Worm (Caenorhabditis elegans) whole organism, mixed stage, embryonic: ENCODE measurements around the gene nhr-280.

ENCODE experiments used
- ceh-43 ChIP-seq: fragments of 200-800 bp; sonication (Bioruptor generic); optimal IDR thresholded peaks from 2 replicates; lab custom pipeline; 2018; ENCODE audit warnings: mild to moderate bottlenecking, missing genetic modification characterization, moderate library complexity, missing compliant biosample characterization
- drap-1 ChIP-seq: fragments of 200-800 bp; sonication (Bioruptor generic); optimal IDR thresholded peaks from 3 replicates; lab custom pipeline; 2018; ENCODE audit warnings: mild to moderate bottlenecking, missing genetic modification characterization, missing compliant biosample characterization
- flh-1 ChIP-seq: fragments of 200-800 bp; sonication (Bioruptor generic); optimal IDR thresholded peaks from 2 replicates; lab custom pipeline; 2018; ENCODE audit warnings: mild to moderate bottlenecking, missing genetic modification characterization, moderate library complexity, missing compliant biosample characterization
- lsy-2 ChIP-seq: fragments of 150-350 bp; optimal IDR thresholded peaks from 2 replicates; lab custom pipeline; 2014; ENCODE audit warnings: missing biosample characterization, missing genetic modification characterization
- nhr-237 ChIP-seq: fragments of 150-350 bp; optimal IDR thresholded peaks from 2 replicates; lab custom pipeline; 2014; ENCODE audit warnings: missing biosample characterization, missing genetic modification characterization
- ztf-11 ChIP-seq: fragments of 150-350 bp; optimal IDR thresholded peaks from 2 replicates; lab custom pipeline; 2014; ENCODE audit warnings: missing biosample characterization, missing genetic modification characterization

DNA sequence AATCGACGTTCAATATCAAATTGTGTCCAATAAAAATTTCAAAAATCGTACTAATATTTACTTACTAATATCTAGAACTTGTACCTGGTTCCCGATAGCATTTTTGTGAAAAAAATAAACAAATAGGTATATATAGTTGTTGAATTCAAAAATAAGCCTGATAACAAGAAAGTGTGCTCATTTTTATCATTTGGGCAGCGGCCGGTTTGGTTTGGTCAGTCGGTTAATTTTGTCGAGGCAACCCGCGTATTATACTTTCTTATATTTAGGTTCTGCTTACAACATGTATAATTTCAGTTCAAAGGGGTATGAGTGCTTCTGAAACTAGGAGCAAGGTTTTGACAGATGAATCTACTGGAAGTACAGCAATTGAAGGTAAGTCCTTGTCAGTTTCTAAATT, at the start of gene nhr-280, which contains the start of gene C29F9.2:
- TF ChIP-seq drap-1 (GFP tag; lab: Kevin White, UChicago): no peak
- no peak for TF ChIP-seq lsy-2 (tag; lab: Kevin White, UChicago)
- no peak for TF ChIP-seq flh-1
- no peak for TF ChIP-seq nhr-237 (tag; lab: Kevin White, UChicago)
- TF ChIP-seq ceh-43 (GFP tag; lab: Kevin White, UChicago): no peak
- no peak for TF ChIP-seq ztf-11 (tag; lab: Kevin White, UChicago)
